Fruit fly (Drosophila melanogaster) whole organism: ENCODE data around the gene GramD1B.

ENCODE experiments used
- Dll ChIP-seq: fragments of >200 bp; optimal IDR thresholded peaks from 2 replicates; lab custom pipeline; 2017
- psq ChIP-seq: fragments of >200 bp; optimal IDR thresholded peaks from 2 replicates; lab custom pipeline; 2017
- usp ChIP-seq: fragments of >200 bp; optimal IDR thresholded peaks from 2 replicates; lab custom pipeline; 2017; ENCODE audit warnings: missing biosample characterization, missing genetic modification characterization, mixed read lengths

DNA sequence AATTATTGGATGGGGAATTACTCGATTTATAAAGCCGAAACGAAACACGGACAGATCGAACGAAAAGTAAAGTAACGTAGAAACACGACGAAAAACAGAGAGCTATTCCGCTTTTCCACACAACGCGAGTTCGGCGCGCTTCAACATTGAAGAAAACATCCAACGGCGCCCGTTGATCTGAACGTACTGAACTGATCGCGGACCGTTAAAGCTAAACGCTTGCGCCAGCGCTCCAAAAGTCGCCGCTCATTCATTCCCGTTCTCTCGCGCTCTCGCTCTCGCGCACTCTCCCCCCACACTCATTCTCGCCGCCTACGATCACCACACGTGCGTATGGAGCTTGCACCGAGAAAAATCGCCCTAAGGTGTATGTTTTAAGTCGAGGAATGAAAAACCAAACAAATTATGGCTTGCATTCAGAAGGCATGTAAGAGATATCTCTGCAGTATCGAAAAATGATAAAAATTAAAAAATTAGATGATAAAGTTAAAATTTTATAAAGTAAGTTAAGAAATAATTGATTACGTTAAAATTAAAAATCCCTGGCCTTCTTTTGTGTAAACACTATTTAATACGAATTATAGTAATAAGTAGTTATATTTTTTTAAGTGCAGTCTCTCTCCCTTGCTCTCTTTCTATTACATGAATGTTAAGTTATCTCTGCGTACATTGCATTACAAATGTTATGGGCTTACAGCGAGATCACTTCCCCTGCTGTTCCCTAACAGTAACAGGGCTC is 18.4 kb downstream of the GramD1B start, which contains the start of gene E23:
- TF ChIP-seq psq (no peak), usp (GFP tag; lab: Kevin White, UChicago) (no peak), Dll (no peak)
